Worm (Caenorhabditis elegans) whole organism, L1 larva: Measurements from ENCODE around the gene T10H10.2.

ENCODE experiments used
- C16A3.4 ChIP-seq: fragments of 150-350 bp; optimal IDR thresholded peaks from 2 replicates; lab custom pipeline; 2014; ENCODE audit warnings: missing biosample characterization, missing genetic modification characterization
- aly-2 ChIP-seq: fragments of 150-350 bp; optimal IDR thresholded peaks from 2 replicates; lab custom pipeline; 2014; ENCODE audit warnings: missing biosample characterization, missing genetic modification characterization
- blmp-1 ChIP-seq: fragments of 150-350 bp; optimal IDR thresholded peaks from 2 replicates; lab custom pipeline; 2014; ENCODE audit warnings: missing biosample characterization, missing genetic modification characterization
- ceh-63 ChIP-seq: fragments of 200-800 bp; sonication (Bioruptor generic); optimal IDR thresholded peaks from 2 replicates; lab custom pipeline; 2018; ENCODE audit warnings: mild to moderate bottlenecking, missing genetic modification characterization, missing compliant biosample characterization
- ceh-8 ChIP-seq: fragments of 200-800 bp; sonication (Bioruptor generic); optimal IDR thresholded peaks from 2 replicates; lab custom pipeline; 2018; ENCODE audit warnings: mild to moderate bottlenecking, missing genetic modification characterization, moderate library complexity, missing compliant biosample characterization
- ceh-82 ChIP-seq, 3 experiments: fragments of 150-350 bp in 1 of 3; sonication (generic microtip) in 2 of 3; optimal IDR thresholded peaks; 2 replicates each; lab custom pipeline; 2014 to 2017; ENCODE audit warnings: missing biosample characterization in 3 of 3, missing genetic modification characterization in 3 of 3
- ces-1 ChIP-seq: fragments of 150-350 bp; optimal IDR thresholded peaks from 2 replicates; lab custom pipeline; 2014; ENCODE audit warnings: missing biosample characterization, missing genetic modification reagents, missing genetic modification characterization
- dsc-1 ChIP-seq: sonication (generic microtip); optimal IDR thresholded peaks from 2 replicates; lab custom pipeline; 2016; ENCODE audit warnings: mild to moderate bottlenecking, missing genetic modification characterization, missing compliant biosample characterization
- efl-1 ChIP-seq, 4 experiments: fragments of 150-350 bp; optimal IDR thresholded peaks in 3 of 4; peaks in 1 of 4; 1 replicate in 1 of 4; 2 replicates in 3 of 4; lab custom pipeline; 2014; ENCODE audit warnings: missing biosample characterization in 2 of 4, missing genetic modification characterization in 2 of 4, missing genetic modification reagents in 2 of 4
- elt-2 ChIP-seq: sonication (generic microtip); optimal IDR thresholded peaks from 2 replicates; lab custom pipeline; 2016; ENCODE audit warnings: missing genetic modification characterization, mild to moderate bottlenecking, inconsistent platforms, missing compliant biosample characterization, missing genetic modification reagents
- elt-3 ChIP-seq, 6 experiments: fragments of 150-350 bp in 1 of 6; sonication (generic microtip); optimal IDR thresholded peaks; 2 replicates each; lab custom pipeline; 2017 to 2018; ENCODE audit warnings: missing biosample characterization in 6 of 6, missing genetic modification characterization in 6 of 6, inconsistent platforms in 1 of 6
- ets-5 ChIP-seq: fragments of 200-800 bp; sonication (Bioruptor generic); IDR thresholded peaks from 2 replicates; pipeline ENCODE4 v1.3.6; 2022; ENCODE audit warnings: missing genetic modification characterization, missing compliant biosample characterization
- fkh-4 ChIP-seq: sonication (generic microtip); optimal IDR thresholded peaks from 2 replicates; lab custom pipeline; 2016; ENCODE audit warnings: missing compliant biosample characterization, missing genetic modification characterization, borderline replicate concordance
- fos-1 ChIP-seq: fragments of 150-350 bp; optimal IDR thresholded peaks from 2 replicates; lab custom pipeline; 2014; ENCODE audit warnings: missing biosample characterization, missing genetic modification characterization
- hlh-17 ChIP-seq: fragments of 200-800 bp; sonication (Bioruptor generic); optimal IDR thresholded peaks from 2 replicates; lab custom pipeline; 2018; ENCODE audit warnings: missing genetic modification characterization, mild to moderate bottlenecking, missing compliant biosample characterization, moderate library complexity, borderline replicate concordance
- hlh-4 ChIP-seq: sonication (generic microtip); optimal IDR thresholded peaks from 2 replicates; lab custom pipeline; 2016; ENCODE audit warnings: mild to moderate bottlenecking, missing genetic modification characterization, missing compliant biosample characterization
- lin-13 ChIP-seq: fragments of 150-350 bp; optimal IDR thresholded peaks from 2 replicates; lab custom pipeline; 2014; ENCODE audit warnings: missing biosample characterization, missing genetic modification reagents, missing genetic modification characterization
- lin-14 ChIP-seq: fragments of 200-800 bp; sonication (Bioruptor generic); optimal IDR thresholded peaks from 2 replicates; lab custom pipeline; 2018; ENCODE audit warnings: mild to moderate bottlenecking, missing genetic modification characterization, moderate library complexity, missing compliant biosample characterization
- lin-15B ChIP-seq: fragments of 150-350 bp; sonication (generic microtip); optimal IDR thresholded peaks from 3 replicates; lab custom pipeline; 2014; ENCODE audit warnings: missing biosample characterization, missing genetic modification characterization
- lsy-2 ChIP-seq, 2 experiments: fragments of 150-350 bp; optimal IDR thresholded peaks; 2 replicates each; lab custom pipeline; 2014; ENCODE audit warnings: missing biosample characterization in 2 of 2, missing genetic modification characterization in 2 of 2
- mdl-1 ChIP-seq, 2 experiments: fragments of 150-350 bp; optimal IDR thresholded peaks; 2 replicates each; lab custom pipeline; 2014 to 2017; ENCODE audit warnings: missing biosample characterization in 2 of 2, missing genetic modification characterization in 2 of 2, inconsistent platforms in 1 of 2
- nhr-237 ChIP-seq: fragments of 150-350 bp; optimal IDR thresholded peaks from 2 replicates; lab custom pipeline; 2014; ENCODE audit warnings: missing biosample characterization, missing genetic modification characterization
- nhr-71 ChIP-seq: sonication (generic microtip); optimal IDR thresholded peaks from 2 replicates; lab custom pipeline; 2016; ENCODE audit warnings: mild to moderate bottlenecking, missing genetic modification characterization, moderate library complexity, missing compliant biosample characterization
- nhr-76 ChIP-seq: sonication (generic microtip); optimal IDR thresholded peaks from 2 replicates; lab custom pipeline; 2017; ENCODE audit warnings: missing biosample characterization, missing genetic modification characterization
- nhr-77 ChIP-seq: fragments of 150-350 bp; optimal IDR thresholded peaks from 2 replicates; lab custom pipeline; 2014; ENCODE audit warnings: missing biosample characterization, missing genetic modification characterization
- pax-3 ChIP-seq: fragments of 200-800 bp; sonication (Bioruptor generic); optimal IDR thresholded peaks from 2 replicates; lab custom pipeline; 2018; ENCODE audit warnings: mild to moderate bottlenecking, missing genetic modification characterization, moderate library complexity, missing compliant biosample characterization
- rnt-1 ChIP-seq: sonication (generic microtip); optimal IDR thresholded peaks from 2 replicates; lab custom pipeline; 2016; ENCODE audit warnings: mild to moderate bottlenecking, missing genetic modification characterization, moderate library complexity, missing compliant biosample characterization
- snu-23 ChIP-seq: sonication (generic microtip); optimal IDR thresholded peaks from 2 replicates; lab custom pipeline; 2016; ENCODE audit warnings: missing genetic modification characterization, missing compliant biosample characterization
- sox-4 ChIP-seq: sonication (generic microtip); optimal IDR thresholded peaks from 2 replicates; lab custom pipeline; 2016; ENCODE audit warnings: missing genetic modification characterization, missing compliant biosample characterization
- sptf-1 ChIP-seq: fragments of 150-350 bp; optimal IDR thresholded peaks from 2 replicates; lab custom pipeline; 2014; ENCODE audit warnings: missing biosample characterization, missing genetic modification characterization
- sup-37 ChIP-seq: fragments of 200-800 bp; sonication (Bioruptor generic); optimal IDR thresholded peaks from 2 replicates; lab custom pipeline; 2018; ENCODE audit warnings: mild to moderate bottlenecking, missing genetic modification characterization, missing compliant biosample characterization
- tlp-1 ChIP-seq: fragments of 150-350 bp; optimal IDR thresholded peaks from 2 replicates; lab custom pipeline; 2014; ENCODE audit warnings: missing biosample characterization, missing genetic modification characterization
- unc-62 ChIP-seq: fragments of 150-350 bp; optimal IDR thresholded peaks from 2 replicates; lab custom pipeline; 2014; ENCODE audit warnings: missing biosample characterization, missing genetic modification reagents, missing genetic modification characterization
- unc-86 ChIP-seq: sonication (generic microtip); optimal IDR thresholded peaks from 2 replicates; lab custom pipeline; 2016; ENCODE audit warnings: missing genetic modification characterization, missing compliant biosample characterization
- unc-98 ChIP-seq: fragments of 200-800 bp; sonication (Bioruptor generic); IDR thresholded peaks from 2 replicates; pipeline ENCODE4 v1.3.6; 2022; ENCODE audit warnings: missing genetic modification characterization, missing compliant biosample characterization
- zag-1 ChIP-seq: fragments of 150-350 bp; optimal IDR thresholded peaks from 2 replicates; lab custom pipeline; 2014; ENCODE audit warnings: missing biosample characterization, missing genetic modification characterization
- zip-4 ChIP-seq: fragments of 200-800 bp; sonication (Bioruptor generic); optimal IDR thresholded peaks from 2 replicates; lab custom pipeline; 2018; ENCODE audit warnings: mild to moderate bottlenecking, missing genetic modification characterization, moderate library complexity, missing compliant biosample characterization
- ztf-11 ChIP-seq, 2 experiments: sonication (generic microtip); optimal IDR thresholded peaks; 2 replicates each; lab custom pipeline; 2016 to 2017; ENCODE audit warnings: missing genetic modification characterization in 2 of 2, missing biosample characterization in 1 of 2, missing compliant biosample characterization in 1 of 2

Gene T10H10.2

ce11 chrX:2287977-2288387 lies 6.6 kb upstream of the T10H10.2 start (continued):
- no peak for TF ChIP-seq ceh-63 (GFP tag; lab: Kevin White, UChicago)
- TF ChIP-seq unc-86 (tag; lab: Kevin White, UChicago) = no peak
- no peak for TF ChIP-seq nhr-77 (tag; lab: Kevin White, UChicago)
- no peak for TF ChIP-seq lin-15B (tag; lab: Kevin White, UChicago)
- no peak for TF ChIP-seq hlh-17 (GFP tag; lab: Kevin White, UChicago)
- TF ChIP-seq rnt-1 (tag; lab: Kevin White, UChicago) = peak; percentile 32
- no peak for TF ChIP-seq nhr-237
- peak; percentile 9 for TF ChIP-seq nhr-71 (tag; lab: Kevin White, UChicago)
- TF ChIP-seq lsy-2 (tag; optimal IDR thresholded peaks at IDR 0.05; lab: Kevin White, UChicago) = peak in 1 of 2 experiments; percentile 35
- peak; percentile 22 for TF ChIP-seq dsc-1
- TF ChIP-seq lin-14 (GFP tag; lab: Kevin White, UChicago) = peak; percentile 80
- TF ChIP-seq pax-3 = no peak
- TF ChIP-seq ces-1 (GFP tag; lab: Kevin White, UChicago) = no peak
- no peak for TF ChIP-seq fkh-4
- TF ChIP-seq efl-1 (optimal IDR thresholded peaks at IDR 0.05; lab: Kevin White, UChicago) = no peak
- peak in 1 of 2 experiments; percentile 83 for TF ChIP-seq efl-1 (GFP tag; optimal IDR thresholded peaks at IDR 0.05 in 1 of 2; lab: Kevin White, UChicago)
- TF ChIP-seq sptf-1 (tag; lab: Kevin White, UChicago) = no peak
- no peak for TF ChIP-seq ceh-82 (tag; optimal IDR thresholded peaks at IDR 0.05; lab: Kevin White, UChicago)
- no peak for TF ChIP-seq C16A3.4
- TF ChIP-seq elt-3 (tag; optimal IDR thresholded peaks at IDR 0.05; lab: Kevin White, UChicago) = peak in 1 of 6 experiments; percentile 35
- no peak for TF ChIP-seq mdl-1 (tag; optimal IDR thresholded peaks at IDR 0.05; lab: Kevin White, UChicago)
- no peak for TF ChIP-seq sup-37 (GFP tag; lab: Kevin White, UChicago)
- TF ChIP-seq ceh-8 (GFP tag; lab: Kevin White, UChicago) = no peak
- TF ChIP-seq sox-4 (tag; lab: Kevin White, UChicago) = no peak
- peak; percentile 27 for TF ChIP-seq elt-2 (tag; lab: Kevin White, UChicago)
- TF ChIP-seq blmp-1 (tag; lab: Kevin White, UChicago) = peak; percentile 50
- TF ChIP-seq unc-62 = no peak
- no peak for TF ChIP-seq hlh-4 (tag; lab: Kevin White, UChicago)
- no peak for TF ChIP-seq aly-2 (tag; lab: Kevin White, UChicago)
- no peak for TF ChIP-seq ets-5 (GFP tag; lab: Robert Waterston, UW)
- no peak for TF ChIP-seq lin-13 (GFP tag; lab: Kevin White, UChicago)
- peak; percentile 35 for TF ChIP-seq snu-23

ce11 chrX:2301821-2302220 lies 7.3 kb downstream of the T10H10.2 start:
- peak; percentile 35 for TF ChIP-seq blmp-1 (tag; lab: Kevin White, UChicago)
- no peak for TF ChIP-seq efl-1 (optimal IDR thresholded peaks at IDR 0.05; lab: Kevin White, UChicago)
- peak in 1 of 2 experiments; percentile 80 for TF ChIP-seq efl-1 (GFP tag; optimal IDR thresholded peaks at IDR 0.05 in 1 of 2; lab: Kevin White, UChicago)
- no peak for TF ChIP-seq tlp-1 (tag; lab: Kevin White, UChicago)

ce11 chrX:2302782-2303181 lies 8.2 kb downstream of the T10H10.2 start, which contains the start of gene hum-6:
TSS of gene hum-6 (plus strand) at chrX:2303082.
- TF ChIP-seq nhr-71 (tag; lab: Kevin White, UChicago) = no peak

- TF ChIP-seq blmp-1 (tag; lab: Kevin White, UChicago) (peak; percentile 82), ztf-11 (tag; optimal IDR thresholded peaks at IDR 0.05; lab: Kevin White, UChicago) (no peak), nhr-71 (tag; lab: Kevin White, UChicago) (no peak), unc-98 (no peak), efl-1 (optimal IDR thresholded peaks at IDR 0.05; lab: Kevin White, UChicago) (no peak), efl-1 (GFP tag; optimal IDR thresholded peaks at IDR 0.05 in 1 of 2; lab: Kevin White, UChicago) (peak in 1 of 2 experiments; percentile 44), zip-4 (no peak), zag-1 (no peak), tlp-1 (tag; lab: Kevin White, UChicago) (no peak), nhr-76 (tag; lab: Kevin White, UChicago) (no peak), dsc-1 (no peak), fos-1 (no peak)
- TF ChIP-seq, all 84 proteins: peak for 2
Measured at ce11 chrX:2303253-2303652, 8.7 kb downstream of the T10H10.2 start.
